Worm (Caenorhabditis elegans) whole organism, L3 larva: ENCODE measurements around the gene mrps-34.

Source experiments
- R02D3.7 ChIP-seq: fragments of 150-350 bp; optimal IDR thresholded peaks from 2 replicates; lab custom pipeline; 2014; ENCODE audit warnings: missing biosample characterization, missing genetic modification characterization
- ama-1 ChIP-seq: fragments of 150-350 bp; optimal IDR thresholded peaks from 2 replicates; lab custom pipeline; 2018
- ceh-28 ChIP-seq: fragments of 150-350 bp; optimal IDR thresholded peaks from 2 replicates; lab custom pipeline; 2014; ENCODE audit warnings: missing biosample characterization, missing genetic modification reagents, missing genetic modification characterization
- ceh-82 ChIP-seq: fragments of 150-350 bp; optimal IDR thresholded peaks from 2 replicates; lab custom pipeline; 2014; ENCODE audit warnings: missing biosample characterization, missing genetic modification characterization
- ceh-9 ChIP-seq: sonication (generic microtip); optimal IDR thresholded peaks from 2 replicates; lab custom pipeline; 2018; ENCODE audit warnings: missing biosample characterization, missing genetic modification characterization
- daf-12 ChIP-seq: fragments of 150-350 bp; optimal IDR thresholded peaks from 2 replicates; lab custom pipeline; 2014; ENCODE audit warnings: missing biosample characterization, missing genetic modification reagents, missing genetic modification characterization
- egl-27 ChIP-seq: sonication (generic microtip); optimal IDR thresholded peaks from 4 replicates; lab custom pipeline; 2017; ENCODE audit warnings: missing biosample characterization, missing genetic modification reagents, missing genetic modification characterization
- egl-5 ChIP-seq: fragments of 150-350 bp; optimal IDR thresholded peaks from 2 replicates; lab custom pipeline; 2017; ENCODE audit warnings: missing biosample characterization, missing genetic modification reagents, missing genetic modification characterization, inconsistent platforms
- elt-1 ChIP-seq: fragments of 150-350 bp; optimal IDR thresholded peaks from 2 replicates; lab custom pipeline; 2014; ENCODE audit warnings: missing biosample characterization, missing genetic modification characterization
- elt-2 ChIP-seq: sonication (generic microtip); optimal IDR thresholded peaks from 2 replicates; lab custom pipeline; 2016; ENCODE audit warnings: missing genetic modification reagents, mild to moderate bottlenecking, missing genetic modification characterization, missing compliant biosample characterization
- elt-3 ChIP-seq, 3 experiments: fragments of 150-350 bp in 1 of 3; sonication (generic microtip) in 2 of 3; optimal IDR thresholded peaks; 2 replicates in 2 of 3; 4 replicates in 1 of 3; lab custom pipeline; 2014 to 2017; ENCODE audit warnings: missing biosample characterization in 3 of 3, missing genetic modification characterization in 3 of 3
- eor-1 ChIP-seq, 2 experiments: fragments of 150-350 bp; optimal IDR thresholded peaks; 2 replicates each; lab custom pipeline; 2014 to 2018; ENCODE audit warnings: missing biosample characterization in 2 of 2, missing genetic modification characterization in 2 of 2
- fkh-2 ChIP-seq: fragments of 150-350 bp; optimal IDR thresholded peaks from 2 replicates; lab custom pipeline; 2014; ENCODE audit warnings: missing biosample characterization, missing genetic modification reagents, missing genetic modification characterization
- fos-1 ChIP-seq: fragments of 150-350 bp; optimal IDR thresholded peaks from 2 replicates; lab custom pipeline; 2014; ENCODE audit warnings: missing biosample characterization, missing genetic modification characterization
- hmg-11 ChIP-seq: sonication (generic microtip); optimal IDR thresholded peaks from 2 replicates; lab custom pipeline; 2016; ENCODE audit warnings: missing genetic modification characterization, missing compliant biosample characterization
- jun-1 ChIP-seq: fragments of 150-350 bp; optimal IDR thresholded peaks from 2 replicates; lab custom pipeline; 2014; ENCODE audit warnings: missing biosample characterization, missing genetic modification reagents, missing genetic modification characterization
- lin-15B ChIP-seq: fragments of 150-350 bp; optimal IDR thresholded peaks from 2 replicates; lab custom pipeline; 2014; ENCODE audit warnings: missing biosample characterization, missing genetic modification characterization
- lin-39 ChIP-seq: fragments of 150-350 bp; optimal IDR thresholded peaks from 2 replicates; lab custom pipeline; 2018; ENCODE audit warnings: missing biosample characterization, missing genetic modification reagents, missing genetic modification characterization
- lsy-12 ChIP-seq: sonication (generic microtip); optimal IDR thresholded peaks from 2 replicates; lab custom pipeline; 2016; ENCODE audit warnings: mild to moderate bottlenecking, missing genetic modification characterization, missing compliant biosample characterization
- mdl-1 ChIP-seq: fragments of 150-350 bp; optimal IDR thresholded peaks from 2 replicates; lab custom pipeline; 2014; ENCODE audit warnings: missing biosample characterization, missing genetic modification characterization
- mml-1 ChIP-seq: fragments of 150-350 bp; sonication (generic microtip); optimal IDR thresholded peaks from 3 replicates; lab custom pipeline; 2014; ENCODE audit warnings: missing biosample characterization, missing genetic modification characterization
- nfya-1 ChIP-seq: sonication (generic microtip); optimal IDR thresholded peaks from 2 replicates; lab custom pipeline; 2017; ENCODE audit warnings: missing genetic modification characterization, mild to moderate bottlenecking, missing compliant biosample characterization, antibody characterized with exemption, moderate library complexity; ENCODE audit not compliant: insufficient read depth
- nhr-11 ChIP-seq: fragments of 150-350 bp; optimal IDR thresholded peaks from 2 replicates; lab custom pipeline; 2014; ENCODE audit warnings: missing biosample characterization, missing genetic modification characterization
- nhr-12 ChIP-seq: fragments of 150-350 bp; optimal IDR thresholded peaks from 2 replicates; lab custom pipeline; 2014; ENCODE audit warnings: missing biosample characterization, missing genetic modification characterization
- nhr-23 ChIP-seq: fragments of 150-350 bp; optimal IDR thresholded peaks from 2 replicates; lab custom pipeline; 2014; ENCODE audit warnings: missing biosample characterization, missing genetic modification reagents, missing genetic modification characterization
- nhr-25 ChIP-seq: sonication (generic microtip); optimal IDR thresholded peaks from 2 replicates; lab custom pipeline; 2017; ENCODE audit warnings: missing biosample characterization, missing genetic modification characterization
- nhr-28 ChIP-seq: fragments of 150-350 bp; optimal IDR thresholded peaks from 2 replicates; lab custom pipeline; 2014; ENCODE audit warnings: missing biosample characterization, missing genetic modification characterization
- nhr-43 ChIP-seq: sonication (generic microtip); optimal IDR thresholded peaks from 2 replicates; lab custom pipeline; 2016; ENCODE audit warnings: mild to moderate bottlenecking, missing genetic modification characterization, missing compliant biosample characterization; ENCODE audit not compliant: poor library complexity, severe bottlenecking
- nhr-67 ChIP-seq: fragments of 150-350 bp; optimal IDR thresholded peaks from 2 replicates; lab custom pipeline; 2014; ENCODE audit warnings: missing biosample characterization, missing genetic modification characterization
- nhr-76 ChIP-seq: fragments of 150-350 bp; sonication (generic microtip); optimal IDR thresholded peaks from 5 replicates; lab custom pipeline; 2014; ENCODE audit warnings: missing biosample characterization, missing genetic modification characterization
- nhr-77 ChIP-seq: fragments of 150-350 bp; optimal IDR thresholded peaks from 2 replicates; lab custom pipeline; 2014; ENCODE audit warnings: missing biosample characterization, missing genetic modification characterization
- pha-4 ChIP-seq: fragments of 150-350 bp; optimal IDR thresholded peaks from 2 replicates; lab custom pipeline; 2014; ENCODE audit warnings: missing biosample characterization, missing genetic modification reagents, missing genetic modification characterization
- pqm-1 ChIP-seq: fragments of 150-350 bp; optimal IDR thresholded peaks from 2 replicates; lab custom pipeline; 2017; ENCODE audit warnings: missing biosample characterization, missing genetic modification characterization, inconsistent platforms
- sea-2 ChIP-seq: fragments of 150-350 bp; sonication (generic microtip); optimal IDR thresholded peaks from 4 replicates; lab custom pipeline; 2014; ENCODE audit warnings: missing biosample characterization, missing genetic modification reagents, missing genetic modification characterization
- skn-1 ChIP-seq: fragments of 150-350 bp; optimal IDR thresholded peaks from 2 replicates; lab custom pipeline; 2014; ENCODE audit warnings: missing biosample characterization, missing genetic modification characterization
- snpc-4 ChIP-seq: fragments of 150-350 bp; optimal IDR thresholded peaks from 2 replicates; lab custom pipeline; 2014; ENCODE audit warnings: missing biosample characterization, missing genetic modification characterization
- tbx-2 ChIP-seq: sonication (generic microtip); optimal IDR thresholded peaks from 2 replicates; lab custom pipeline; 2016; ENCODE audit warnings: mild to moderate bottlenecking, missing genetic modification characterization, missing compliant biosample characterization
- unc-39 ChIP-seq: sonication (generic microtip); optimal IDR thresholded peaks from 4 replicates; lab custom pipeline; 2017; ENCODE audit warnings: missing biosample characterization, missing genetic modification characterization
- unc-62 ChIP-seq: fragments of 150-350 bp; sonication (generic microtip); optimal IDR thresholded peaks from 4 replicates; lab custom pipeline; 2014; ENCODE audit warnings: missing biosample characterization, missing genetic modification reagents, missing genetic modification characterization
- ztf-4 ChIP-seq: fragments of 150-350 bp; optimal IDR thresholded peaks from 2 replicates; lab custom pipeline; 2014; ENCODE audit warnings: missing biosample characterization, missing genetic modification characterization

mrps-34 gene

DNA sequence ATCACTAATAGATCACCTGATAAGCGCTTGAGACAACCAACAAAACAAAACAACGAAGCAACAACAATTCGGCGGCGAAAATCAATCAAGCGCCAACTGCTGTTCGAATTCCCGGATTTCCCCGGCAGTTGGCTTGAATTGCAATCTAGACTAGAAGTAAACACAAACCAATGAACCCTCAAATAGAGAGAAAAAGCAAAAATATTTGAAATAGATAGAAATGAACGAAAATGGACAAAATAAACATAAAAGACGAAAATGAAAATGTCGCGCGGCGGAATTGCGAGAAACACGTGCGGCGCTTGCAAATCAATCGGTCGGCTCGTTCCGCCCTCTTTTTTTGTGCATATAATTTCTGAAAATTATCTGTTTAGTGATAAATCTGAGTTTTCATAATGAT is 26.2 kb upstream of the mrps-34 start, which contains the start of gene idhg-1:
Gene idhg-1, plus strand, starts transcription at position 343 of the 400 bp plus-strand sequence.
- TF ChIP-seq pha-4 (peak; percentile 62), egl-5 (tag; lab: Kevin White, UChicago) (peak; percentile 27), snpc-4 (tag; lab: Kevin White, UChicago) (peak; percentile 55), fkh-2 (peak; percentile 9), nhr-25 (tag; lab: Kevin White, UChicago) (peak; percentile 29), elt-2 (peak; percentile 65), skn-1 (peak; percentile 13), ceh-82 (tag; lab: Kevin White, UChicago) (peak; percentile 13), unc-62 (GFP tag; lab: Kevin White, UChicago) (no peak), ceh-28 (tag; lab: Kevin White, UChicago) (peak; percentile 36), nhr-23 (tag; lab: Kevin White, UChicago) (peak; percentile 8), lsy-12 (tag; lab: Kevin White, UChicago) (peak; percentile 82), R02D3.7 (peak; percentile 27), nhr-43 (tag; lab: Kevin White, UChicago) (peak; percentile 85), eor-1 (tag; optimal IDR thresholded peaks at IDR 0.05; lab: Kevin White, UChicago) (no peak), lin-39 (tag; lab: Kevin White, UChicago) (no peak), ztf-4 (no peak), nhr-28 (tag; lab: Kevin White, UChicago) (no peak), lin-15B (peak; percentile 41), jun-1 (tag; lab: Kevin White, UChicago) (no peak), tbx-2 (peak; percentile 24), hmg-11 (tag; lab: Kevin White, UChicago) (peak; percentile 95), nfya-1 (tag; lab: Kevin White, UChicago) (peak; percentile 61), daf-12 (tag; lab: Kevin White, UChicago) (peak; percentile 85), nhr-67 (tag; lab: Kevin White, UChicago) (peak; percentile 12), mdl-1 (no peak), nhr-76 (tag; lab: Kevin White, UChicago) (peak; percentile 36)

DNA sequence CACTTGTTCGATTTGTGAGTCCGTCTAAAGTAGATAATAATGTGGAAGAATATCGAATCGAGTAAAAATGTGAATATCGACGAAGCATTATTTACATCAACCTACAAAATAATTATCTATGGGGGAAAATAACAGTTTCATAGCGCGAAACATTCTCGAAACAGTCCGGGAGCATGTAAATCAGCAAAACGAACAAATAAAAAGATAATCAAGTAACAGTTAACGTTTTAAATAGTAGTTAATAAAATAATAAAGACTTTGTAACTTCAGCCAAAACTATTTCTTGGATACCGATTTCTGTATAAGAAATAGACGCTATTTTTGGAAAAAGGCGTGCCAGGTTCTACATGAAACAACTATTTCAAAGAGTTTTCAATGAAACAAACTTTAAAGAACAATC is 25.8 kb upstream of the mrps-34 start, which contains the start of gene mlcd-1:
Gene mlcd-1, minus strand, starts transcription at position 101 of the 400 bp plus-strand sequence.
- TF ChIP-seq snpc-4 (tag; lab: Kevin White, UChicago) = no peak
- TF ChIP-seq egl-5 (tag; lab: Kevin White, UChicago) = no peak
- TF ChIP-seq egl-27 (tag; lab: Kevin White, UChicago) = no peak
- no peak for TF ChIP-seq ceh-9 (tag; lab: Kevin White, UChicago)
- no peak for TF ChIP-seq nhr-12 (tag; lab: Kevin White, UChicago)
- TF ChIP-seq elt-1 (tag; lab: Kevin White, UChicago) = no peak
- TF ChIP-seq nhr-76 (tag; lab: Kevin White, UChicago) = no peak
- no peak for TF ChIP-seq nhr-67 (tag; lab: Kevin White, UChicago)
- no peak for TF ChIP-seq lin-15B

DNA sequence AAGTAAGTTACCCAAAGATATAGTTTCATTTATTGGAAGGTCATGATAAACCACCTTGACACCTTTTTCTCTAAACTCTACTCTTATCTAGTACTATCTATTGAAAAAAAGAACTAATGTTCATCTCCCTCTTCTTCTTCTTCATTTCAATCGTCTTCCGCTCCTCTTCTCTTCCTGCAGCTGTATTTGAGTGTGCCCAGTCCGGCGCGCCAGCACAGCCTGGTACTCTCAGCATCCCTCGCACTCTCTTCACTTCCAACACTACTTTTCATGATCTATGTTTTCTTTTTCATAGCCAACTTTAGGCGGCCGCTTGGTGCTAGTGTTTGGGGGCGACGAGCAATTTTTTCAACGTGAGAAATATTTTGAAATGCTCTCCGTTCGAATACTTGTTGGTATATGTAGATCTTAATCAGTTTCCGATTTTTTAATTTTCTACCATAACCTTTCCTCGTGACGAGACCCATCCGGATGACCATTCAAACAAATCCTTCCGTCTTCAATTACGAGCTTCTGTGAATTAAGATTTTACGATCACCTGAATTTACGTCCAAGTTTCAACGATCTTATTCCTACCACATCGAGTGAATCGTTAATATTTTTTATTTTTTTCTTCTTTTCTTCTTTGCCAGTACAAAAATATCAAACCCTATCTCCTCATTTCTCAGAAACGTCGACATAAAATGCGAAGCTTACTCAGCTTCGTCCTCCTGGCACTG is 20.0 kb upstream of the mrps-34 start, which contains the start of gene pan-1:
Gene pan-1, plus strand, starts transcription at position 669 of the 719 bp plus-strand sequence.
- TF ChIP-seq sea-2 (GFP tag; lab: Kevin White, UChicago) = no peak
- no peak for TF ChIP-seq tbx-2
- peak; percentile 25 for TF ChIP-seq ceh-82 (tag; lab: Kevin White, UChicago)
- TF ChIP-seq unc-62 (GFP tag; lab: Kevin White, UChicago) = peak; percentile 9
- TF ChIP-seq jun-1 (tag; lab: Kevin White, UChicago) = no peak
- TF ChIP-seq mml-1 = no peak
- peak; percentile 53 for TF ChIP-seq snpc-4 (tag; lab: Kevin White, UChicago)
- peak; percentile 9 for TF ChIP-seq ceh-28 (tag; lab: Kevin White, UChicago)
- TF ChIP-seq nhr-77 (tag; lab: Kevin White, UChicago) = no peak
- TF ChIP-seq lin-39 (tag; lab: Kevin White, UChicago) = peak; percentile 76
- no peak for TF ChIP-seq pqm-1 (tag; lab: Kevin White, UChicago)
- no peak for TF ChIP-seq ztf-4
- peak; percentile 80 for TF ChIP-seq ama-1 (lab: Kevin White, UChicago)
- TF ChIP-seq mdl-1 = no peak
- peak; percentile 66 for TF ChIP-seq pha-4
- no peak for TF ChIP-seq ceh-9 (tag; lab: Kevin White, UChicago)
- TF ChIP-seq nhr-11 = no peak
- peak; percentile 24 for TF ChIP-seq elt-2
- TF ChIP-seq unc-39 (tag; lab: Kevin White, UChicago) = no peak
- no peak for TF ChIP-seq daf-12 (tag; lab: Kevin White, UChicago)
- TF ChIP-seq elt-1 (tag; lab: Kevin White, UChicago) = no peak
- peak; percentile 72 for TF ChIP-seq nhr-23 (tag; lab: Kevin White, UChicago)
- peak; percentile 51 for TF ChIP-seq nhr-25 (tag; lab: Kevin White, UChicago)
- no peak for TF ChIP-seq fos-1 (tag; lab: Kevin White, UChicago)
- TF ChIP-seq hmg-11 (tag; lab: Kevin White, UChicago) = peak; percentile 89
- peak; percentile 85 for TF ChIP-seq nfya-1 (tag; lab: Kevin White, UChicago)
- TF ChIP-seq elt-3 (tag; optimal IDR thresholded peaks at IDR 0.05; lab: Kevin White, UChicago) = no peak
- TF ChIP-seq lsy-12 (tag; lab: Kevin White, UChicago) = peak; percentile 49
- TF ChIP-seq egl-5 (tag; lab: Kevin White, UChicago) = peak; percentile 46
- TF ChIP-seq eor-1 (tag; optimal IDR thresholded peaks at IDR 0.05; lab: Kevin White, UChicago) = no peak
- TF ChIP-seq, all 47 proteins: peak for 14
